Worm (Caenorhabditis elegans) whole organism, young adult: ENCODE results near the gene nhr-97.

Source experiments
- B0261.1 ChIP-seq: sonication (generic microtip); optimal IDR thresholded peaks from 2 replicates; lab custom pipeline; 2016; ENCODE audit warnings: mild to moderate bottlenecking, missing genetic modification characterization, moderate library complexity, missing compliant biosample characterization
- B0336.3 ChIP-seq: fragments of 200-800 bp; sonication (Bioruptor generic); IDR thresholded peaks from 2 replicates; pipeline ENCODE4 v1.3.6; 2022; ENCODE audit warnings: missing genetic modification characterization, missing compliant biosample characterization
- C17E4.6 ChIP-seq: fragments of 200-800 bp; sonication (Bioruptor generic); IDR thresholded peaks from 2 replicates; pipeline ENCODE4 v1.3.6; 2022; ENCODE audit warnings: missing genetic modification reagents, missing genetic modification characterization, missing compliant biosample characterization
- D2030.7 ChIP-seq: fragments of 200-800 bp; sonication (Bioruptor generic); IDR thresholded peaks from 2 replicates; pipeline ENCODE4 v1.3.6; 2022; ENCODE audit warnings: missing genetic modification reagents, missing genetic modification characterization, missing compliant biosample characterization
- F33H1.4 ChIP-seq: fragments of 200-800 bp; sonication (Bioruptor generic); IDR thresholded peaks from 2 replicates; pipeline ENCODE4 v1.3.6; 2022; ENCODE audit warnings: missing genetic modification reagents, missing genetic modification characterization, missing compliant biosample characterization
- F52B5.7 ChIP-seq: sonication (generic microtip); optimal IDR thresholded peaks from 2 replicates; lab custom pipeline; 2016; ENCODE audit warnings: mild to moderate bottlenecking, missing genetic modification characterization, missing compliant biosample characterization
- F57A8.1 ChIP-seq: fragments of 200-800 bp; sonication (Bioruptor generic); optimal IDR thresholded peaks from 2 replicates; lab custom pipeline; 2018; ENCODE audit warnings: mild to moderate bottlenecking, missing genetic modification characterization, moderate library complexity, missing compliant biosample characterization
- F57C9.4 ChIP-seq: sonication (generic microtip); optimal IDR thresholded peaks from 2 replicates; lab custom pipeline; 2017; ENCODE audit warnings: mild to moderate bottlenecking, missing genetic modification characterization, missing compliant biosample characterization
- T26A5.8 ChIP-seq: sonication (generic microtip); optimal IDR thresholded peaks from 2 replicates; lab custom pipeline; 2016; ENCODE audit warnings: missing genetic modification characterization, missing compliant biosample characterization
- ZK185.1 ChIP-seq: sonication (generic microtip); optimal IDR thresholded peaks from 2 replicates; lab custom pipeline; 2016; ENCODE audit warnings: mild to moderate bottlenecking, missing genetic modification characterization, missing compliant biosample characterization; ENCODE audit not compliant: poor library complexity, severe bottlenecking
- akir-1 ChIP-seq: fragments of 200-800 bp; sonication (Bioruptor generic); optimal IDR thresholded peaks from 2 replicates; lab custom pipeline; 2018; ENCODE audit warnings: mild to moderate bottlenecking, missing genetic modification characterization, moderate library complexity, missing compliant biosample characterization
- ama-1 ChIP-seq, 3 experiments: fragments of 150-350 bp in 1 of 3; sonication (generic microtip) in 2 of 3; optimal IDR thresholded peaks; 2 replicates each; lab custom pipeline; 2014 to 2018; ENCODE audit warnings: missing biosample characterization in 2 of 3, missing genetic modification characterization in 2 of 3, missing genetic modification reagents in 2 of 3
- athp-1 ChIP-seq: sonication (generic microtip); optimal IDR thresholded peaks from 2 replicates; lab custom pipeline; 2017; ENCODE audit warnings: mild to moderate bottlenecking, missing genetic modification characterization, missing compliant biosample characterization
- attf-6 ChIP-seq: fragments of 200-800 bp; sonication (Bioruptor generic); IDR thresholded peaks from 2 replicates; pipeline ENCODE4 v1.3.6; 2022; ENCODE audit warnings: missing genetic modification reagents, missing genetic modification characterization, missing compliant biosample characterization
- bed-1 ChIP-seq: fragments of 200-800 bp; sonication (Bioruptor generic); IDR thresholded peaks from 2 replicates; pipeline ENCODE4 v1.3.6; 2022; ENCODE audit warnings: missing genetic modification reagents, missing genetic modification characterization, missing compliant biosample characterization
- ceh-27 ChIP-seq: fragments of 200-800 bp; sonication (Bioruptor generic); optimal IDR thresholded peaks from 2 replicates; lab custom pipeline; 2018; ENCODE audit warnings: mild to moderate bottlenecking, missing genetic modification characterization, moderate library complexity, missing compliant biosample characterization
- ceh-40 ChIP-seq: fragments of 200-800 bp; sonication (Bioruptor generic); IDR thresholded peaks from 2 replicates; pipeline ENCODE4 v1.3.6; 2022; ENCODE audit warnings: missing genetic modification characterization, missing compliant biosample characterization
- ceh-58 ChIP-seq: fragments of 200-800 bp; sonication (Bioruptor generic); IDR thresholded peaks from 2 replicates; pipeline ENCODE4 v1.3.6; 2022; ENCODE audit warnings: missing genetic modification characterization, missing compliant biosample characterization
- chd-7 ChIP-seq: sonication (generic microtip); optimal IDR thresholded peaks from 2 replicates; lab custom pipeline; 2016; ENCODE audit warnings: mild to moderate bottlenecking, missing genetic modification characterization, moderate library complexity, missing compliant biosample characterization
- die-1 ChIP-seq: sonication (generic microtip); optimal IDR thresholded peaks from 2 replicates; lab custom pipeline; 2016; ENCODE audit warnings: missing genotype, mild to moderate bottlenecking, missing genetic modification characterization, missing compliant biosample characterization
- dpl-1 ChIP-seq: fragments of 150-350 bp; optimal IDR thresholded peaks from 2 replicates; lab custom pipeline; 2014; ENCODE audit warnings: missing biosample characterization, missing genetic modification reagents, missing genetic modification characterization
- egrh-3 ChIP-seq: fragments of 200-800 bp; sonication (Bioruptor generic); IDR thresholded peaks from 2 replicates; pipeline ENCODE4 v1.3.6; 2022; ENCODE audit warnings: missing genetic modification reagents, missing genetic modification characterization, missing compliant biosample characterization
- ekl-4 ChIP-seq: fragments of 200-800 bp; sonication (Bioruptor generic); IDR thresholded peaks from 2 replicates; pipeline ENCODE4 v1.3.6; 2022; ENCODE audit warnings: missing genetic modification reagents, missing genetic modification characterization, missing compliant biosample characterization
- hlh-12 ChIP-seq: sonication (generic microtip); optimal IDR thresholded peaks from 2 replicates; lab custom pipeline; 2016; ENCODE audit warnings: missing genetic modification characterization, missing compliant biosample characterization
- hmg-1.2 ChIP-seq: fragments of 200-800 bp; sonication (Bioruptor generic); IDR thresholded peaks from 2 replicates; pipeline ENCODE4 v1.3.6; 2022; ENCODE audit warnings: missing genetic modification reagents, missing genetic modification characterization, missing compliant biosample characterization
- hrde-1 ChIP-seq: sonication (generic microtip); optimal IDR thresholded peaks from 2 replicates; lab custom pipeline; 2016; ENCODE audit warnings: missing genetic modification characterization, mild to moderate bottlenecking, missing compliant biosample characterization, moderate library complexity, missing genotype, missing genetic modification reagents, borderline replicate concordance
- hsf-1 ChIP-seq: fragments of 200-800 bp; sonication (Bioruptor generic); IDR thresholded peaks from 2 replicates; pipeline ENCODE4 v1.3.6; 2022; ENCODE audit warnings: missing genetic modification reagents, missing genetic modification characterization, missing compliant biosample characterization
- lag-1 ChIP-seq: fragments of 200-800 bp; sonication (Bioruptor generic); IDR thresholded peaks from 2 replicates; pipeline ENCODE4 v1.3.6; 2022; ENCODE audit warnings: missing genetic modification reagents, missing genetic modification characterization, missing compliant biosample characterization
- let-526 ChIP-seq: fragments of 200-800 bp; sonication (Bioruptor generic); IDR thresholded peaks from 2 replicates; pipeline ENCODE4 v1.3.6; 2022; ENCODE audit warnings: missing genetic modification reagents, missing genetic modification characterization, missing compliant biosample characterization
- let-607 ChIP-seq, 2 experiments: fragments of 200-800 bp in 1 of 2; sonication (Bioruptor generic) in 1 of 2; sonication (generic microtip) in 1 of 2; optimal IDR thresholded peaks; 2 replicates each; lab custom pipeline; 2016 to 2018; ENCODE audit warnings: mild to moderate bottlenecking in 2 of 2, missing compliant biosample characterization in 2 of 2, missing genetic modification characterization in 2 of 2, moderate library complexity in 2 of 2, missing genotype in 1 of 2
- lin-40 ChIP-seq: sonication (generic microtip); optimal IDR thresholded peaks from 2 replicates; lab custom pipeline; 2016; ENCODE audit warnings: missing genetic modification characterization, mild to moderate bottlenecking, missing compliant biosample characterization, missing genotype, missing genetic modification reagents
- madf-10 ChIP-seq: sonication (generic microtip); optimal IDR thresholded peaks from 2 replicates; lab custom pipeline; 2016; ENCODE audit warnings: mild to moderate bottlenecking, missing genetic modification characterization, missing compliant biosample characterization
- mel-28 ChIP-seq: sonication (generic microtip); optimal IDR thresholded peaks from 2 replicates; lab custom pipeline; 2016; ENCODE audit warnings: borderline replicate concordance, mild to moderate bottlenecking, missing genetic modification characterization, missing compliant biosample characterization
- nfya-2 ChIP-seq: fragments of 200-800 bp; sonication (Bioruptor generic); IDR thresholded peaks from 2 replicates; pipeline ENCODE4 v1.3.6; 2022; ENCODE audit warnings: missing genetic modification reagents, missing genetic modification characterization, missing compliant biosample characterization
- nhr-80 ChIP-seq: sonication (generic microtip); optimal IDR thresholded peaks from 2 replicates; lab custom pipeline; 2016; ENCODE audit warnings: missing genetic modification characterization, missing compliant biosample characterization
- pha-4 ChIP-seq: fragments of 150-350 bp; sonication (generic microtip); optimal IDR thresholded peaks from 2 replicates; lab custom pipeline; 2014; ENCODE audit warnings: missing biosample characterization, missing genetic modification reagents, missing genetic modification characterization
- rec-8 ChIP-seq, 2 experiments: sonication (generic microtip); optimal IDR thresholded peaks; 2 replicates each; lab custom pipeline; 2016; ENCODE audit warnings: mild to moderate bottlenecking in 2 of 2, missing genetic modification characterization in 2 of 2, missing genetic modification reagents in 2 of 2, missing genotype in 2 of 2, missing biosample characterization in 1 of 2, missing compliant biosample characterization in 1 of 2, moderate library complexity in 1 of 2
- snpc-1.3 ChIP-seq: sonication (generic microtip); optimal IDR thresholded peaks from 2 replicates; lab custom pipeline; 2017; ENCODE audit warnings: missing genetic modification characterization, mild to moderate bottlenecking, missing compliant biosample characterization, antibody characterized with exemption, moderate library complexity, missing genotype, missing genetic modification reagents; ENCODE audit not compliant: insufficient read depth
- somi-1 ChIP-seq: fragments of 200-800 bp; sonication (Bioruptor generic); optimal IDR thresholded peaks from 2 replicates; lab custom pipeline; 2018; ENCODE audit warnings: mild to moderate bottlenecking, missing genetic modification characterization, missing compliant biosample characterization
- xnd-1 ChIP-seq: sonication (generic microtip); optimal IDR thresholded peaks from 2 replicates; lab custom pipeline; 2016; ENCODE audit warnings: missing genotype, missing genetic modification reagents, missing genetic modification characterization, missing compliant biosample characterization
- zfh-2 ChIP-seq: fragments of 200-800 bp; sonication (Bioruptor generic); conservative IDR thresholded peaks from 2 replicates; pipeline ENCODE4 v1.3.6; 2022; ENCODE audit warnings: missing genetic modification reagents, missing genetic modification characterization, missing compliant biosample characterization
- ztf-22 ChIP-seq: fragments of 200-800 bp; sonication (Bioruptor generic); optimal IDR thresholded peaks from 2 replicates; lab custom pipeline; 2018; ENCODE audit warnings: mild to moderate bottlenecking, missing genetic modification characterization, moderate library complexity, missing compliant biosample characterization

Gene nhr-97

ce11 chrIV:9712782-9713181 is 44.7 kb upstream of the nhr-97 start, which contains the start of gene K01H12.4:
Gene K01H12.4, plus strand, starts transcription at chrIV:9713082.
- TF ChIP-seq chd-7 (tag; lab: Kevin White, UChicago) (no peak), lag-1 (GFP tag; lab: Robert Waterston, UW) (no peak), xnd-1 (no peak), F57C9.4 (tag; lab: Kevin White, UChicago) (no peak), F33H1.4 (GFP tag; lab: Robert Waterston, UW) (no peak), ZK185.1 (tag; lab: Kevin White, UChicago) (no peak), egrh-3 (no peak), pha-4 (tag; lab: Kevin White, UChicago) (no peak), rec-8 (tag; optimal IDR thresholded peaks at IDR 0.05; lab: Kevin White, UChicago) (no peak), F57A8.1 (GFP tag; lab: Kevin White, UChicago) (no peak), athp-1 (tag; lab: Kevin White, UChicago) (no peak), T26A5.8 (tag; lab: Kevin White, UChicago) (no peak), lin-40 (no peak)

- no peak for TF ChIP-seq mel-28 (tag; lab: Kevin White, UChicago)
- no peak for TF ChIP-seq egrh-3
- no peak for TF ChIP-seq hrde-1
- TF ChIP-seq dpl-1, result no peak
- no peak for TF ChIP-seq F52B5.7 (tag; lab: Kevin White, UChicago)
- TF ChIP-seq let-526 (GFP tag; lab: Robert Waterston, UW), result no peak
- no peak for TF ChIP-seq akir-1 (GFP tag; lab: Kevin White, UChicago)
- TF ChIP-seq let-607 (tag; optimal IDR thresholded peaks at IDR 0.05; lab: Kevin White, UChicago), result no peak
- TF ChIP-seq somi-1 (GFP tag; lab: Kevin White, UChicago), result no peak
- no peak for TF ChIP-seq ama-1 (optimal IDR thresholded peaks at IDR 0.05; lab: Kevin White, UChicago)
- no peak for TF ChIP-seq ama-1 (GFP tag; optimal IDR thresholded peaks at IDR 0.05; lab: Kevin White, UChicago)
Observed at ce11 chrIV:9714264-9714663, 43.2 kb upstream of the nhr-97 start.

ce11 chrIV:9716490-9716889 is 41.0 kb upstream of the nhr-97 start:
- TF ChIP-seq die-1 (no peak), ceh-27 (GFP tag; lab: Kevin White, UChicago) (no peak), nhr-80 (tag; lab: Kevin White, UChicago) (peak; percentile 72)
- TF ChIP-seq, all 124 proteins: peak for 1

ce11 chrIV:9717844-9718243 is 39.6 kb upstream of the nhr-97 start:
- TF ChIP-seq akir-1 (GFP tag; lab: Kevin White, UChicago), result no peak
- no peak for TF ChIP-seq bed-1 (GFP tag; lab: Robert Waterston, UW)
- no peak for TF ChIP-seq attf-6 (GFP tag; lab: Robert Waterston, UW)
- TF ChIP-seq ztf-22 (GFP tag; lab: Kevin White, UChicago), result no peak
- no peak for TF ChIP-seq hmg-1.2 (GFP tag; lab: Robert Waterston, UW)
- TF ChIP-seq zfh-2 (GFP tag; lab: Robert Waterston, UW), result no peak
- TF ChIP-seq ceh-58 (GFP tag; lab: Robert Waterston, UW), result no peak
- TF ChIP-seq snpc-1.3 (tag; lab: Kevin White, UChicago), result no peak
- TF ChIP-seq ceh-40 (GFP tag; lab: Robert Waterston, UW), result no peak
- TF ChIP-seq ekl-4 (GFP tag; lab: Robert Waterston, UW), result no peak
- TF ChIP-seq D2030.7 (GFP tag; lab: Robert Waterston, UW), result no peak
- no peak for TF ChIP-seq egrh-3
- TF ChIP-seq pha-4 (tag; lab: Kevin White, UChicago), result no peak
- no peak for TF ChIP-seq C17E4.6 (GFP tag; lab: Robert Waterston, UW)
- TF ChIP-seq hlh-12 (tag; lab: Kevin White, UChicago), result no peak
- no peak for TF ChIP-seq madf-10 (tag; lab: Kevin White, UChicago)
- TF ChIP-seq B0336.3 (GFP tag; lab: Robert Waterston, UW), result no peak
- TF ChIP-seq B0261.1 (tag; lab: Kevin White, UChicago), result no peak
- no peak for TF ChIP-seq nfya-2 (GFP tag; lab: Robert Waterston, UW)
- TF ChIP-seq hsf-1, result no peak
